Fruit fly (Drosophila melanogaster) whole organism, prepupa: ENCODE results near the gene Nelf-A.

Experiments used
- CG10669 ChIP-seq: fragments of 200-800 bp; sonication (Bioruptor generic); optimal IDR thresholded peaks from 3 replicates; lab custom pipeline; 2018; ENCODE audit warnings: missing biosample characterization, mild to moderate bottlenecking, missing genetic modification characterization, moderate library complexity
- Eip93F ChIP-seq: fragments of 200-800 bp; sonication (Bioruptor generic); optimal IDR thresholded peaks from 2 replicates; lab custom pipeline; 2016; ENCODE audit warnings: missing biosample characterization, mild to moderate bottlenecking, missing genetic modification characterization
- Smox ChIP-seq: fragments of 200-800 bp; sonication (Bioruptor generic); optimal IDR thresholded peaks from 3 replicates; lab custom pipeline; 2016; ENCODE audit warnings: missing biosample characterization, missing genetic modification characterization

dm6 chr3R:21245846-21246245 lies 22.3 kb downstream of the Nelf-A start:
- TF ChIP-seq CG10669 (GFP tag; lab: Kevin White, UChicago) (no peak), Smox (no peak), Eip93F (GFP tag; lab: Kevin White, UChicago) (no peak)
